Worm (Caenorhabditis elegans) whole organism, early embryonic: ENCODE data around the gene ebax-1.

Source experiments
- B0310.2 ChIP-seq: sonication (generic microtip); optimal IDR thresholded peaks from 2 replicates; lab custom pipeline; 2016; ENCODE audit warnings: mild to moderate bottlenecking, missing genetic modification characterization, missing compliant biosample characterization
- F13C5.2 ChIP-seq: sonication (generic microtip); optimal IDR thresholded peaks from 2 replicates; lab custom pipeline; 2017; ENCODE audit warnings: mild to moderate bottlenecking, missing genetic modification characterization, inconsistent platforms, missing compliant biosample characterization
- aly-1 ChIP-seq: sonication (generic microtip); optimal IDR thresholded peaks from 2 replicates; lab custom pipeline; 2016; ENCODE audit warnings: missing genetic modification characterization, missing compliant biosample characterization
- ama-1 ChIP-seq: fragments of 150-350 bp; optimal IDR thresholded peaks from 2 replicates; lab custom pipeline; 2014
- ceh-13 ChIP-seq: fragments of 200-800 bp; sonication (Bioruptor generic); optimal IDR thresholded peaks from 2 replicates; lab custom pipeline; 2018; ENCODE audit warnings: mild to moderate bottlenecking, missing genetic modification characterization, missing compliant biosample characterization
- ceh-36 ChIP-seq: sonication (generic microtip); optimal IDR thresholded peaks from 2 replicates; lab custom pipeline; 2016; ENCODE audit warnings: missing genetic modification characterization, inconsistent platforms, missing compliant biosample characterization
- ets-7 ChIP-seq: sonication (generic microtip); optimal IDR thresholded peaks from 2 replicates; lab custom pipeline; 2016; ENCODE audit warnings: missing genotype, missing genetic modification characterization, missing compliant biosample characterization
- flt-1 ChIP-seq: fragments of 200-800 bp; sonication (Bioruptor generic); IDR thresholded peaks from 2 replicates; pipeline ENCODE4 v1.3.6; 2022; ENCODE audit warnings: missing genetic modification characterization, missing compliant biosample characterization
- hmbx-1 ChIP-seq: sonication (generic microtip); optimal IDR thresholded peaks from 2 replicates; lab custom pipeline; 2016; ENCODE audit warnings: mild to moderate bottlenecking, missing genetic modification characterization, missing compliant biosample characterization
- hmg-4 ChIP-seq: fragments of 200-800 bp; sonication (Bioruptor generic); optimal IDR thresholded peaks from 2 replicates; lab custom pipeline; 2018; ENCODE audit warnings: mild to moderate bottlenecking, missing genetic modification characterization, missing compliant biosample characterization
- hnd-1 ChIP-seq: sonication (generic microtip); optimal IDR thresholded peaks from 2 replicates; lab custom pipeline; 2016; ENCODE audit warnings: missing genetic modification characterization, missing compliant biosample characterization
- pes-1 ChIP-seq: fragments of 200-800 bp; sonication (Bioruptor generic); IDR thresholded peaks from 2 replicates; pipeline ENCODE4 v1.3.6; 2022; ENCODE audit warnings: missing genetic modification reagents, missing genetic modification characterization, missing compliant biosample characterization
- scrt-1 ChIP-seq: fragments of 200-800 bp; sonication (Bioruptor generic); IDR thresholded peaks from 2 replicates; pipeline ENCODE4 v1.3.6; 2022; ENCODE audit warnings: missing genetic modification characterization, missing compliant biosample characterization
- sea-1 ChIP-seq: fragments of 200-800 bp; sonication (Bioruptor generic); conservative IDR thresholded peaks from 2 replicates; pipeline ENCODE4 v1.3.6; 2022; ENCODE audit warnings: missing genetic modification characterization, missing compliant biosample characterization
- tbx-11 ChIP-seq: fragments of 200-800 bp; sonication (Bioruptor generic); IDR thresholded peaks from 2 replicates; pipeline ENCODE4 v1.3.6; 2022; ENCODE audit warnings: missing genetic modification characterization, missing compliant biosample characterization
- tbx-37 ChIP-seq: fragments of 200-800 bp; sonication (Bioruptor generic); conservative IDR thresholded peaks from 2 replicates; pipeline ENCODE4 v1.3.6; 2022; ENCODE audit warnings: missing genetic modification reagents, missing genetic modification characterization, missing compliant biosample characterization
- tra-4 ChIP-seq: sonication (generic microtip); optimal IDR thresholded peaks from 2 replicates; lab custom pipeline; 2017; ENCODE audit warnings: missing genetic modification characterization, missing compliant biosample characterization

The ebax-1 gene

DNA sequence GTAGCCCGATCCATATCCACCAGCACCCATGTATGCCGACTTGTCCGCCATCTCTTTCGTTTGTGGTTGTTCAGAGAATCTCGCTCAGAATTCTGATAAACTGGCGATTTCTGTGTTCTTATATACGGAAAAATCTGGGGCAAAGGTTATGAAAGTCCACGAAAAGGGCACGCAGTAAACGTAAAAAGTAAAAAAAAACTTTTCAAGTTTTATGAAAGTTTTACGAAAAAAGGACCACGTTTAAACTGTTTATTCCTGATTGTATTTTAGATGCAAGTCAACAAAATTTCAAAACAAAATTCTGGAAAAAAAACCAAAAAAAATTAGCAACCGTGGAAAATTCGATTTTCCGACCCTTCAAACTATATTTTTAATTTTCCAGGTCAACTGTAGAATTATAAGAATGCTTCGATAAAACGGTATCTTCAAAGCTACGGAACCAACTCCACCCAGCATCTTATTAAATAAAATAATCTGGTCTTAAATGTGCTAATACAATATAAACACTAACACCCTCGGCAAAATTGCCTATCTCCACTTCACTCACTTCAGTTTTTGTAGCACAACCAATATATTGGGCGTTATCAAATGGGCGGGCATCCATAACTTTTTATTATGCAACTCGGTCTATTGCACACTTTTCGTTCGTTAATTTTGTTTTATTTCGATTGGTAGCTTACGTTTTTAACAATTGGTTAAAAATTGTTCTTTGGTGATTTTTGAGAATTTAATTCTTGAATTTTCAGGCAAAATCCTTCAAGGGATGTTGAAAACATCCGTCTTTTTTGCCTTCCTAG, 17.4 kb upstream of the ebax-1 start, which contains the start of the genes nspd-7 and Y43C5A.2:
nspd-7 (minus strand) TSS at position 51 of the 797 bp plus-strand sequence.
Y43C5A.2 (plus strand) TSS at position 747 of the 797 bp plus-strand sequence.
- no peak for TF ChIP-seq hmbx-1 (tag; lab: Kevin White, UChicago)
- no peak for TF ChIP-seq ama-1
- TF ChIP-seq tbx-37 (GFP tag; lab: Robert Waterston, UW): no peak
- no peak for TF ChIP-seq sea-1
- no peak for TF ChIP-seq aly-1 (tag; lab: Kevin White, UChicago)
- no peak for TF ChIP-seq tbx-11 (GFP tag; lab: Robert Waterston, UW)
- no peak for TF ChIP-seq B0310.2
- no peak for TF ChIP-seq flt-1 (GFP tag; lab: Robert Waterston, UW)
- TF ChIP-seq hmg-4 (GFP tag; lab: Kevin White, UChicago): no peak
- TF ChIP-seq tra-4 (tag; lab: Kevin White, UChicago): no peak
- no peak for TF ChIP-seq hnd-1 (tag; lab: Kevin White, UChicago)
- no peak for TF ChIP-seq F13C5.2 (tag; lab: Kevin White, UChicago)
- no peak for TF ChIP-seq ceh-13 (GFP tag; lab: Kevin White, UChicago)
- no peak for TF ChIP-seq pes-1

- TF ChIP-seq ama-1: no peak
- no peak for TF ChIP-seq hnd-1 (tag; lab: Kevin White, UChicago)
- TF ChIP-seq ets-7 (tag; lab: Kevin White, UChicago): no peak
- no peak for TF ChIP-seq hmg-4 (GFP tag; lab: Kevin White, UChicago)
Observed at ce11 chrIV:10273360-10273759, 13.4 kb upstream of the ebax-1 start.

ce11 chrIV:10273781-10274313, 12.9 kb upstream of the ebax-1 start, which contains the start of gene Y43C5A.3:
Y43C5A.3 (plus strand) TSS chrIV:10274036.
- TF ChIP-seq ceh-36: no peak
- TF ChIP-seq hmbx-1 (tag; lab: Kevin White, UChicago): no peak

- no peak for TF ChIP-seq tbx-37 (GFP tag; lab: Robert Waterston, UW)
- TF ChIP-seq scrt-1 (GFP tag; lab: Robert Waterston, UW): no peak
- TF ChIP-seq ama-1: no peak
- TF ChIP-seq tra-4 (tag; lab: Kevin White, UChicago): no peak
- no peak for TF ChIP-seq tbx-11 (GFP tag; lab: Robert Waterston, UW)
- TF ChIP-seq aly-1 (tag; lab: Kevin White, UChicago): no peak
- no peak for TF ChIP-seq ceh-13 (GFP tag; lab: Kevin White, UChicago)
- no peak for TF ChIP-seq B0310.2
- TF ChIP-seq hmg-4 (GFP tag; lab: Kevin White, UChicago): no peak
- TF ChIP-seq ets-7 (tag; lab: Kevin White, UChicago): no peak
- TF ChIP-seq hnd-1 (tag; lab: Kevin White, UChicago): no peak
- TF ChIP-seq pes-1: no peak
Observed at ce11 chrIV:10275050-10275449, 11.7 kb upstream of the ebax-1 start.

ce11 chrIV:10276960-10277359, 9.8 kb upstream of the ebax-1 start, which contains the start of gene Y43C5A.7:
Y43C5A.7 (plus strand) TSS chrIV:10277260.
- TF ChIP-seq hmbx-1 (tag; lab: Kevin White, UChicago): no peak
- no peak for TF ChIP-seq sea-1
- no peak for TF ChIP-seq F13C5.2 (tag; lab: Kevin White, UChicago)
- no peak for TF ChIP-seq ets-7 (tag; lab: Kevin White, UChicago)
- no peak for TF ChIP-seq hmg-4 (GFP tag; lab: Kevin White, UChicago)
- no peak for TF ChIP-seq hnd-1 (tag; lab: Kevin White, UChicago)
- no peak for TF ChIP-seq scrt-1 (GFP tag; lab: Robert Waterston, UW)
- TF ChIP-seq tbx-37 (GFP tag; lab: Robert Waterston, UW): no peak
- no peak for TF ChIP-seq flt-1 (GFP tag; lab: Robert Waterston, UW)
- no peak for TF ChIP-seq ama-1
- TF ChIP-seq ceh-36: no peak
- TF ChIP-seq tbx-11 (GFP tag; lab: Robert Waterston, UW): no peak
- no peak for TF ChIP-seq tra-4 (tag; lab: Kevin White, UChicago)
- TF ChIP-seq ceh-13 (GFP tag; lab: Kevin White, UChicago): no peak
- no peak for TF ChIP-seq pes-1
- TF ChIP-seq aly-1 (tag; lab: Kevin White, UChicago): no peak
- TF ChIP-seq B0310.2: no peak

- TF ChIP-seq hmg-4 (GFP tag; lab: Kevin White, UChicago) (no peak), hmbx-1 (tag; lab: Kevin White, UChicago) (no peak), ets-7 (tag; lab: Kevin White, UChicago) (no peak), B0310.2 (no peak), tbx-37 (GFP tag; lab: Robert Waterston, UW) (no peak), aly-1 (tag; lab: Kevin White, UChicago) (no peak), pes-1 (no peak), F13C5.2 (tag; lab: Kevin White, UChicago) (no peak), flt-1 (GFP tag; lab: Robert Waterston, UW) (no peak), tra-4 (tag; lab: Kevin White, UChicago) (no peak), sea-1 (no peak), tbx-11 (GFP tag; lab: Robert Waterston, UW) (no peak), ama-1 (no peak)
Observed at ce11 chrIV:10277716-10278115, 9.0 kb upstream of the ebax-1 start, which contains the start of gene Y43C5A.4. Y43C5A.4 (plus strand) TSS chrIV:10278016.

ce11 chrIV:10281482-10281881, 5.3 kb upstream of the ebax-1 start, which contains the start of gene thk-1:
thk-1 (minus strand) TSS chrIV:10281582.
- TF ChIP-seq ceh-36 (no peak), ets-7 (tag; lab: Kevin White, UChicago) (no peak), hnd-1 (tag; lab: Kevin White, UChicago) (no peak), tbx-11 (GFP tag; lab: Robert Waterston, UW) (no peak), B0310.2 (no peak), aly-1 (tag; lab: Kevin White, UChicago) (no peak), ceh-13 (GFP tag; lab: Kevin White, UChicago) (no peak), sea-1 (no peak), ama-1 (no peak), hmbx-1 (tag; lab: Kevin White, UChicago) (no peak), hmg-4 (GFP tag; lab: Kevin White, UChicago) (no peak)
